Fruit fly (Drosophila melanogaster): ENCODE measurements around the gene CG43386.
A peak's percentile ranks its signal among the peaks of the same experiment; 100 is the strongest.

- TF ChIP-seq Crg-1 (GFP tag; optimal IDR thresholded peaks at IDR 0.05) = peak; percentile 12
- TF ChIP-seq tj (GFP tag; optimal IDR thresholded peaks at IDR 0.05) = no peak
- no peak for TF ChIP-seq bab1 (GFP tag; optimal IDR thresholded peaks at IDR 0.05)
- no peak for TF ChIP-seq kay (GFP tag; ENCODE audit: borderline replicate concordance)
- no peak for TF ChIP-seq CG5204 (GFP tag; optimal IDR thresholded peaks at IDR 0.05)
- TF ChIP-seq cnc (optimal IDR thresholded peaks at IDR 0.05) = no peak
- no peak for TF ChIP-seq CG33017 (tag; optimal IDR thresholded peaks at IDR 0.05)
- TF ChIP-seq CG7101 (tag; optimal IDR thresholded peaks at IDR 0.05) = no peak
- TF ChIP-seq pad (GFP tag; optimal IDR thresholded peaks at IDR 0.05) = peak; percentile 0
- TF ChIP-seq cic (GFP tag; optimal IDR thresholded peaks at IDR 0.05) = no peak
These were observed 32.8 kb upstream of the CG43386 start, which contains the start of gene Dna2 for dm6 chrX:10009794-10010614.

All from whole organism, adult.